Fruit fly (Drosophila melanogaster) Kc167 (cell line): Measurements from ENCODE around the gene rdgA.

Source experiments
- Myc ChIP-seq: fragments of >200 bp; optimal IDR thresholded peaks from 2 replicates; lab custom pipeline; 2017; ENCODE audit warnings: missing external identifiers
- Sin3A ChIP-seq: fragments of >200 bp; optimal IDR thresholded peaks from 2 replicates; lab custom pipeline; 2018; ENCODE audit warnings: missing external identifiers
- insv ChIP-seq: fragments of >200 bp; optimal IDR thresholded peaks from 3 replicates; lab custom pipeline; 2018; ENCODE audit warnings: missing external identifiers
- psq ChIP-seq: fragments of >200 bp; optimal IDR thresholded peaks from 2 replicates; lab custom pipeline; 2017; ENCODE audit warnings: missing external identifiers
- ttk ChIP-seq: sonication (Bioruptor generic); optimal IDR thresholded peaks from 2 replicates; lab custom pipeline; 2017; ENCODE audit warnings: missing external identifiers

DNA sequence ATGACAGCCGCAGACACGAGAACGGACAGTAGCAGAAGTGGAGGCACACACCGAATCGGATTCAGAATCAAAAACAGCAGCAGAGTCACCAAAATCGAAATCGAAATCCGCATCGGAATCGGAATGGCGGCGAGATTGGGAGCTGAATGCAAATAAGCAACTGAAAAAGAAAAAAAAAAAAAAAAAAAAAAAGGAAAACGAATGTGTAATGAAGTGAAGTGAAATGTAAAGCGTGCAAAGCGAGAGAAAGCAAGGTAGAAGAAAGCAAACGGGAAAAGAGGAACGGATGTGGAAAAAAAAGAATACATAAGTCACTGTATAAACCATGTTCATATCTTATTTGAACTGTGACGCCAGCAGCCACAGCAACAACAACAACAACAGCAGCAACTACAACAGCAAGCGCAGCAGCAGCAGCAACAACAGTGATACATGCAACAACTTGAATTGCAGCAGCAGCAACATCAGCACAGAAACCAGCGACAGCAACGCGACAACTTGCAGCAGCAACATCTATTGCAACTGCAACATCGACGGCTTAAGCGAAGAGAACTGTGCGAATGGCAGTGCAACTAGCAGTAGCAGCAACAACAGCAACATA, 106.6 kb downstream of the rdgA start:
- no peak for TF ChIP-seq Sin3A (lab: Kevin White, UChicago)
- TF ChIP-seq ttk (lab: Kevin White, UChicago), result no peak
- TF ChIP-seq Myc (lab: Kevin White, UChicago), result no peak
- no peak for TF ChIP-seq insv (lab: Kevin White, UChicago)
- TF ChIP-seq psq (lab: Kevin White, UChicago), result no peak
